Worm (Caenorhabditis elegans): ENCODE results near the gene T19D12.4.

T19D12.4 gene

DNA sequence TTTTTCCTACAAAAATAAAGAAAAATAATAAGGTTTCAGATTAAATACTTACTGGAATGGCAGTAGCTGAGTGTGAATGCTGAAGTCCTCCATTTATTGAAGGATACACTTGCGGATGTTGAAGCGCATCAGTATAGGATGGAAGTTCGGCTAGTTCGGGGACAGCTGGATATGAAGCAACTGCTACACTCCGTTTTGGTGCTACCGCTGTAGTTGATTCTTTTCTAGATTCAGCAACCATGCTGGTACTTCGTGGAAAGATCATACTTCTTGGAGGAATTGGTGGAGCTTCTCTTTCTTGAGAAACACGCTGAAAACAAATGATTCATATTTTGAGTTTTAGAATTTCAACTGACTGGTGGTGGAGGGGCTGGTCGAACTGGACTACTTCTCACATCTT is 22.3 kb upstream of the T19D12.4 start:
- TF ChIP-seq ceh-16 (tag; optimal IDR thresholded peaks at IDR 0.05) (no peak), egl-27 (tag; optimal IDR thresholded peaks at IDR 0.05) (no peak), mdl-1 (tag; optimal IDR thresholded peaks at IDR 0.05) (no peak), ZK546.5 (tag; optimal IDR thresholded peaks at IDR 0.05) (no peak), lin-13 (GFP tag; optimal IDR thresholded peaks at IDR 0.05) (no peak), C34F6.9 (tag; optimal IDR thresholded peaks at IDR 0.05) (no peak), F13H6.1 (tag; optimal IDR thresholded peaks at IDR 0.05) (no peak), nhr-11 (tag; optimal IDR thresholded peaks at IDR 0.05) (no peak), nhr-10 (tag; optimal IDR thresholded peaks at IDR 0.05) (no peak), nhr-237 (tag; optimal IDR thresholded peaks at IDR 0.05) (no peak), peb-1 (tag; optimal IDR thresholded peaks at IDR 0.05) (no peak), mbf-1 (tag; optimal IDR thresholded peaks at IDR 0.05) (no peak), dmd-4 (tag; optimal IDR thresholded peaks at IDR 0.05) (no peak), nhr-129 (tag; optimal IDR thresholded peaks at IDR 0.05) (no peak), aly-2 (tag; optimal IDR thresholded peaks at IDR 0.05) (no peak), lin-11 (tag; optimal IDR thresholded peaks at IDR 0.05) (no peak), nhr-21 (tag; optimal IDR thresholded peaks at IDR 0.05) (no peak)

DNA sequence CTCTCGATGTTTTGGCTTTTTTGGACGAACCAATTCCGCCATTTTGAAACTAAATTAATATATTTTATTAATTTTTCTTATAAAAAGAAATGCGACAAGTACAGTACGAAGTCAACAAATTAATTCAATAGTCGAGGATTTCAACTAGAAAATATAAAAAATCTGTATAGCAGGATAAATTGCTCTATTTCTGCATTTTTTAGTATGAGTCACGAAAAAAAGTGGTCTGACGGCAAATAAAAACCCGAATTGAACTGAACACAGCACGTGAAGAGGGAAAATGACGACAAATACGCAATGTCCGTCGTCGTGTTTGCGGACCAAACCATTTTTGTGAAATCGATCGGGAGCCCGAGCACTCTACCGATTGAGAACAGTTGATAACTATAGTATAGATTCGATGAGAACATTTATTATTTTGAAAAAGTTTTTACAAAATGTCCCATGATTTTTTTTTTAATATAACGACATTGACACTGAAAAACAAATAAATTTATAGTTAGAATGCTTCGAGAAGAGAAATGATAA is 21.5 kb upstream of the T19D12.4 start, which contains the start of gene epg-5:
Gene epg-5, minus strand, starts transcription at position 51 of the 528 bp plus-strand sequence.
- no peak for TF ChIP-seq crh-2 (tag; optimal IDR thresholded peaks at IDR 0.05)
- TF ChIP-seq nhr-77 (tag; optimal IDR thresholded peaks at IDR 0.05), result no peak
- peak; percentile 6 for TF ChIP-seq lin-11 (tag; optimal IDR thresholded peaks at IDR 0.05)
- TF ChIP-seq ztf-1 (GFP tag; conservative IDR thresholded peaks at IDR 0.05), result no peak
- TF ChIP-seq nhr-129 (tag; optimal IDR thresholded peaks at IDR 0.05), result peak; percentile 59
- no peak for TF ChIP-seq nhr-12 (tag; optimal IDR thresholded peaks at IDR 0.05)
- TF ChIP-seq lsy-2 (tag; optimal IDR thresholded peaks at IDR 0.05), result peak in 1 of 2 experiments; percentile 61
- peak; percentile 47 for TF ChIP-seq fos-1 (tag; optimal IDR thresholded peaks at IDR 0.05)
- peak; percentile 67 for TF ChIP-seq C34F6.9 (tag; optimal IDR thresholded peaks at IDR 0.05)
- TF ChIP-seq ZK546.5 (tag; optimal IDR thresholded peaks at IDR 0.05), result no peak
- TF ChIP-seq unc-62 (GFP tag; optimal IDR thresholded peaks at IDR 0.05), result no peak
- no peak for TF ChIP-seq nhr-23 (tag; optimal IDR thresholded peaks at IDR 0.05)
- TF ChIP-seq mdl-1 (tag; optimal IDR thresholded peaks at IDR 0.05), result peak in 1 of 2 experiments; percentile 19

DNA sequence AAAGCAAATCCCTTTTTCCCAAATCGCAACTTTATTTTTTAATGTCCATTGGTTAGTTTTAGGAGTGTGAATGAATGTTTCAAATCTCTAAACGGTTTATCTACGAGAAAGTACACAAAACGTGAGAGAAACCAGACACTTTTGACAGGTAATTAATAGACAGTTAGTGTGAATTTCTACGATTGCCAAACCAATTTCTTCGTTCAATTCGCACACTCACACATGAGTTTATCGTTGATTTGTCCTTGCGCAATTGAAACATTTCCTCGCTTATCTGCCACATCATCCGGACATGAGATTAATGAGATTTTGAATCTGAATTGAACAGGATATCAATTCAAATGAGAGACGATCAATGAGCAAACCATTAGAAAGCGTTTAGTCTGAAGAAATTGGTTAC is 20.6 kb upstream of the T19D12.4 start:
- TF ChIP-seq elt-3 (tag; optimal IDR thresholded peaks at IDR 0.05) (no peak), blmp-1 (tag; optimal IDR thresholded peaks at IDR 0.05; ENCODE audit: insufficient read depth) (no peak), peb-1 (tag; optimal IDR thresholded peaks at IDR 0.05) (no peak)

DNA sequence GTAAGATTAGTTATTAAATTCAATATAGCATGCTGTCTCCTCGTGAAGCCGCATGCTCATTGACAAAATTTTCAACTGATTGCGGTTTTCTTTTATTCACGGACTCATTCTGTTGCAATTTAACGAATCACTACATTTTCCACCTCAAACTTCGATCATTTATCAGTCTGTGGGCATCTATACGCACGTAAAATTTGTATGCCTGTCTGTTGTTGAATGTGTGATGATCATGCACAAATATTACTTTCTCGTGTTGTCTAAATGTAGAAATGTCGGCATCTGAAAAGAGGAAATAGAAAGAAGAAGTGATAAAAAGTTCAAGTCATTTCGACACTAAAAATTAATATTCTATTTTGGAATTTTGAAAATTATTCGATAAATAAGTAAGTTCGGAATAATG is 18.4 kb upstream of the T19D12.4 start:
- peak; percentile 22 for TF ChIP-seq sma-9 (GFP tag; optimal IDR thresholded peaks at IDR 0.05)
- TF ChIP-seq sma-9 (tag; optimal IDR thresholded peaks at IDR 0.05), result no peak
- no peak for TF ChIP-seq ztf-1 (GFP tag; conservative IDR thresholded peaks at IDR 0.05)
- TF ChIP-seq ZK546.5 (tag; optimal IDR thresholded peaks at IDR 0.05), result no peak
- TF ChIP-seq crh-2 (tag; optimal IDR thresholded peaks at IDR 0.05), result peak; percentile 48
- no peak for TF ChIP-seq dmd-4 (tag; optimal IDR thresholded peaks at IDR 0.05)
- TF ChIP-seq R02D3.7 (tag; optimal IDR thresholded peaks at IDR 0.05), result no peak
- no peak for TF ChIP-seq blmp-1 (tag; optimal IDR thresholded peaks at IDR 0.05; ENCODE audit: insufficient read depth)
- TF ChIP-seq nhr-12 (tag; optimal IDR thresholded peaks at IDR 0.05), result no peak
- no peak for TF ChIP-seq lin-11 (tag; optimal IDR thresholded peaks at IDR 0.05)
- TF ChIP-seq snpc-4 (tag; optimal IDR thresholded peaks at IDR 0.05), result no peak
- no peak for TF ChIP-seq unc-39 (tag; optimal IDR thresholded peaks at IDR 0.05)
- TF ChIP-seq egl-27 (tag; optimal IDR thresholded peaks at IDR 0.05), result no peak
- TF ChIP-seq sem-4 (tag; optimal IDR thresholded peaks at IDR 0.05), result no peak
- no peak for TF ChIP-seq nhr-23 (tag; optimal IDR thresholded peaks at IDR 0.05)
- no peak for TF ChIP-seq lin-39 (tag; optimal IDR thresholded peaks at IDR 0.05)
- no peak for TF ChIP-seq ztf-4 (tag; optimal IDR thresholded peaks at IDR 0.05)
- TF ChIP-seq peb-1 (tag; optimal IDR thresholded peaks at IDR 0.05), result no peak
- TF ChIP-seq nhr-11 (tag; optimal IDR thresholded peaks at IDR 0.05), result no peak
- no peak for TF ChIP-seq ztf-11 (tag; optimal IDR thresholded peaks at IDR 0.05)
- TF ChIP-seq mbf-1 (tag; optimal IDR thresholded peaks at IDR 0.05), result no peak
- TF ChIP-seq gmeb-1 (tag; optimal IDR thresholded peaks at IDR 0.05), result no peak
- TF ChIP-seq ama-1 (optimal IDR thresholded peaks at IDR 0.05), result no peak
- TF ChIP-seq ceh-82 (tag; optimal IDR thresholded peaks at IDR 0.05), result no peak
- TF ChIP-seq nhr-237 (tag; optimal IDR thresholded peaks at IDR 0.05), result no peak
- TF ChIP-seq sma-3 (GFP tag; optimal IDR thresholded peaks at IDR 0.05), result no peak
- no peak for TF ChIP-seq nhr-25 (tag; optimal IDR thresholded peaks at IDR 0.05)
- TF ChIP-seq unc-55 (GFP tag; optimal IDR thresholded peaks at IDR 0.05), result no peak
- no peak for TF ChIP-seq elt-1 (tag; optimal IDR thresholded peaks at IDR 0.05)
- no peak for TF ChIP-seq nhr-77 (tag; optimal IDR thresholded peaks at IDR 0.05)
- TF ChIP-seq fos-1 (tag; optimal IDR thresholded peaks at IDR 0.05), result peak; percentile 87
- no peak for TF ChIP-seq ceh-16 (tag; optimal IDR thresholded peaks at IDR 0.05)
- TF ChIP-seq mab-5 (tag; optimal IDR thresholded peaks at IDR 0.05), result no peak
- peak; percentile 3 for TF ChIP-seq F13H6.1 (tag; optimal IDR thresholded peaks at IDR 0.05)
- no peak for TF ChIP-seq mdl-1 (tag; optimal IDR thresholded peaks at IDR 0.05)
- TF ChIP-seq zag-1 (tag; optimal IDR thresholded peaks at IDR 0.05), result no peak

All from whole organism, L2 larva.